Worm (Caenorhabditis elegans) whole organism, young adult: Measurements from ENCODE around the gene ZK402.2.

ENCODE experiments used
- C06A6.2 ChIP-seq: fragments of 200-800 bp; sonication (Bioruptor generic); conservative IDR thresholded peaks from 2 replicates; pipeline ENCODE4 v1.3.6; 2022; ENCODE audit warnings: missing genetic modification characterization, missing compliant biosample characterization
- F57A8.1 ChIP-seq: fragments of 200-800 bp; sonication (Bioruptor generic); optimal IDR thresholded peaks from 2 replicates; lab custom pipeline; 2018; ENCODE audit warnings: mild to moderate bottlenecking, missing genetic modification characterization, moderate library complexity, missing compliant biosample characterization
- ama-1 ChIP-seq, 3 experiments: fragments of 150-350 bp in 1 of 3; sonication (generic microtip) in 2 of 3; optimal IDR thresholded peaks; 2 replicates each; lab custom pipeline; 2014 to 2018; ENCODE audit warnings: missing biosample characterization in 2 of 3, missing genetic modification characterization in 2 of 3, missing genetic modification reagents in 2 of 3
- ceh-27 ChIP-seq: fragments of 200-800 bp; sonication (Bioruptor generic); optimal IDR thresholded peaks from 2 replicates; lab custom pipeline; 2018; ENCODE audit warnings: mild to moderate bottlenecking, missing genetic modification characterization, moderate library complexity, missing compliant biosample characterization
- ceh-40 ChIP-seq: fragments of 200-800 bp; sonication (Bioruptor generic); IDR thresholded peaks from 2 replicates; pipeline ENCODE4 v1.3.6; 2022; ENCODE audit warnings: missing genetic modification characterization, missing compliant biosample characterization
- egl-18 ChIP-seq: fragments of 200-800 bp; sonication (Bioruptor generic); IDR thresholded peaks from 2 replicates; pipeline ENCODE4 v1.3.6; 2022; ENCODE audit warnings: missing genetic modification reagents, missing genetic modification characterization, missing compliant biosample characterization
- gei-17 ChIP-seq: fragments of 200-800 bp; sonication (Bioruptor generic); optimal IDR thresholded peaks from 2 replicates; lab custom pipeline; 2018; ENCODE audit warnings: mild to moderate bottlenecking, missing genetic modification characterization, missing compliant biosample characterization
- hmg-20 ChIP-seq: fragments of 200-800 bp; sonication (Bioruptor generic); IDR thresholded peaks from 2 replicates; pipeline ENCODE4 v1.3.6; 2022; ENCODE audit warnings: missing genetic modification reagents, missing genetic modification characterization, missing compliant biosample characterization
- lin-35 ChIP-seq, 3 experiments: fragments of 150-350 bp in 2 of 3; sonication (generic microtip) in 1 of 3; optimal IDR thresholded peaks; 2 replicates each; lab custom pipeline; 2014 to 2018; ENCODE audit warnings: missing biosample characterization in 3 of 3, missing genetic modification characterization in 3 of 3, missing genetic modification reagents in 3 of 3
- lin-54 ChIP-seq: fragments of 200-800 bp; sonication (Bioruptor generic); optimal IDR thresholded peaks from 2 replicates; lab custom pipeline; 2018; ENCODE audit warnings: mild to moderate bottlenecking, missing genetic modification characterization, missing compliant biosample characterization
- nhr-90 ChIP-seq: sonication (generic microtip); optimal IDR thresholded peaks from 2 replicates; lab custom pipeline; 2016; ENCODE audit warnings: missing genotype, mild to moderate bottlenecking, missing genetic modification characterization, missing compliant biosample characterization
- pha-4 ChIP-seq: fragments of 150-350 bp; sonication (generic microtip); optimal IDR thresholded peaks from 2 replicates; lab custom pipeline; 2014; ENCODE audit warnings: missing biosample characterization, missing genetic modification reagents, missing genetic modification characterization
- snpc-4 ChIP-seq, 5 experiments: fragments of 150-350 bp in 1 of 5; sonication (generic microtip) in 4 of 5; optimal IDR thresholded peaks; 2 replicates each; lab custom pipeline; 2014 to 2018; ENCODE audit warnings: missing genetic modification characterization in 5 of 5, missing biosample characterization in 3 of 5, antibody characterized with exemption in 2 of 5, mild to moderate bottlenecking in 2 of 5, missing compliant biosample characterization in 2 of 5, missing genotype in 2 of 5, moderate library complexity in 2 of 5, missing genetic modification reagents in 1 of 5
- unc-62 ChIP-seq: fragments of 150-350 bp; optimal IDR thresholded peaks from 2 replicates; lab custom pipeline; 2014; ENCODE audit warnings: missing biosample characterization, missing genetic modification reagents, missing genetic modification characterization

- TF ChIP-seq pha-4 (tag; lab: Kevin White, UChicago) (no peak), lin-35 (GFP tag; optimal IDR thresholded peaks at IDR 0.05; lab: Kevin White, UChicago) (peak in 1 of 3 experiments; percentile 56), F57A8.1 (GFP tag; lab: Kevin White, UChicago) (no peak), C06A6.2 (no peak), nhr-90 (tag; lab: Kevin White, UChicago) (no peak), snpc-4 (GFP tag; optimal IDR thresholded peaks at IDR 0.05; lab: Kevin White, UChicago) (no peak), snpc-4 (tag; optimal IDR thresholded peaks at IDR 0.05; lab: Kevin White, UChicago) (no peak), ama-1 (optimal IDR thresholded peaks at IDR 0.05; lab: Kevin White, UChicago) (no peak), ama-1 (GFP tag; optimal IDR thresholded peaks at IDR 0.05; lab: Kevin White, UChicago) (no peak), ceh-40 (GFP tag; lab: Robert Waterston, UW) (no peak), unc-62 (GFP tag; lab: Kevin White, UChicago) (no peak), gei-17 (GFP tag; lab: Kevin White, UChicago) (no peak), lin-54 (GFP tag; lab: Kevin White, UChicago) (no peak), ceh-27 (GFP tag; lab: Kevin White, UChicago) (no peak), hmg-20 (GFP tag; lab: Robert Waterston, UW) (no peak), egl-18 (no peak)
These were observed 48.5 kb downstream of the ZK402.2 start for ce11 chrX:1451816-1452602.
